Fruit fly (Drosophila melanogaster): ENCODE results near the gene CG5498.

CG5498 gene

DNA sequence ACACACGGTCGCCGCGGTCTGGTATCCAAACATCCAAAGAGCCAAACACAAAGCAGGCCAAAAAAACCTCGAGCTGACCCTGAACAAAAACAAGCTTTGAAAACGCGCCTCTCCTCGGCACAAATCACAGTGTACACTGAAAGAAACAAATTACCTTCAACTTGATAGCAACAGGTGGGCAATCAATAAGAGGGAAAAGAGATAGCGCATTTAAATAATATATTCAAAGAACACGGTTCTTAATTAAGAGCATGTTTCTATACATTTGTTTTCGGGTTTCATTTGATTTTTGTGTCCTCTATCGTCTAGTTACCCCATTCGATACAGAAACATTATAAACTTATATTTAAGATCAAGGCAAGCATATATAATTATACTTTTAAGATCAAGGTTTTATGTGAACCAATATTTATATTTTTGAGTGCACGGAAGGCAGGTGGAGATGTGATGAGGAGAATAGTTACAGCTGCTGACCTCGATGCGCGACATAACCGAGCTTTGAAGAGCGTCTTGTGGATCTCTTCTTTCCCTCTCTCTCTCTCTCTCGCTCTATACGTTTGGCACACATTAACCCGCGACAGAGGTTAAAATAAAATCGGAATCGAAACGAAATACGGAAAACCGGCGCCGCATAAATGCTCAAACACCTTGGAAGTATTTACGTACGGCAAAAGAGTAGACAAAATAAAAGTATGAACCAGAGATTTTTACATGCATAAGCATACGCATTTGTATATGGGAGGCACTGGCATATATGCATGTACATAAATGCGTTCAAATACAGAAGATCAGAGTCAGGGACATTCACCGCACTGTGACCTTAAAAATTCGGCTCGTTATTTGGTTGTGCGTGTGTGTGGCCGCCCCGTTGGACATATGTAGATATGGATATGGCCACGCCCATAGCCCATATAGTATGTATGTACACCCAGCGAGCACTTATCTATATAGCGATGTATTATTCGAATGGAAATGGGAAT lies 14.6 kb upstream of the CG5498 start (continued):
- TF ChIP-seq CG3919 (GFP tag; optimal IDR thresholded peaks at IDR 0.05) (peak; percentile 84), cyc (GFP tag; optimal IDR thresholded peaks at IDR 0.05) (peak; percentile 59), eg (GFP tag; IDR thresholded peaks at IDR 0.05) (peak; percentile 77), CG34406 (GFP tag; optimal IDR thresholded peaks at IDR 0.05) (peak; percentile 80), Lpt (GFP tag; optimal IDR thresholded peaks at IDR 0.05) (peak; percentile 84), Blimp-1 (GFP tag; optimal IDR thresholded peaks at IDR 0.05) (no peak), Hr4 (GFP tag; optimal IDR thresholded peaks at IDR 0.05) (peak; percentile 88), CG11902 (GFP tag; optimal IDR thresholded peaks at IDR 0.05) (peak; percentile 62), dac (GFP tag; optimal IDR thresholded peaks at IDR 0.05) (peak; percentile 82), Eip78C (GFP tag) (peak; percentile 95), CG6163 (GFP tag; IDR thresholded peaks at IDR 0.05) (peak; percentile 64), CG9139 (GFP tag; optimal IDR thresholded peaks at IDR 0.05) (peak; percentile 12), salr (GFP tag; optimal IDR thresholded peaks at IDR 0.05) (peak; percentile 34 to 85), CG6854 (GFP tag; optimal IDR thresholded peaks at IDR 0.05) (peak; percentile 2), CG10631 (GFP tag; optimal IDR thresholded peaks at IDR 0.05) (peak; percentile 82), CG7368 (GFP tag; optimal IDR thresholded peaks at IDR 0.05) (peak; percentile 74), fd85E (GFP tag; optimal IDR thresholded peaks at IDR 0.05) (peak; percentile 2), net (GFP tag; optimal IDR thresholded peaks at IDR 0.05) (peak; percentile 81), CG1621 (tag; optimal IDR thresholded peaks at IDR 0.05) (peak; percentile 39), CG4318 (GFP tag; optimal IDR thresholded peaks at IDR 0.05) (peak; percentile 88), Gug (GFP tag; IDR thresholded peaks at IDR 0.05) (peak; percentile 52; the same call in 1 of the 2 replicates), CG8119 (GFP tag; IDR thresholded peaks at IDR 0.05) (peak; percentile 76), Smox (GFP tag; optimal IDR thresholded peaks at IDR 0.05) (peak; percentile 75)

DNA sequence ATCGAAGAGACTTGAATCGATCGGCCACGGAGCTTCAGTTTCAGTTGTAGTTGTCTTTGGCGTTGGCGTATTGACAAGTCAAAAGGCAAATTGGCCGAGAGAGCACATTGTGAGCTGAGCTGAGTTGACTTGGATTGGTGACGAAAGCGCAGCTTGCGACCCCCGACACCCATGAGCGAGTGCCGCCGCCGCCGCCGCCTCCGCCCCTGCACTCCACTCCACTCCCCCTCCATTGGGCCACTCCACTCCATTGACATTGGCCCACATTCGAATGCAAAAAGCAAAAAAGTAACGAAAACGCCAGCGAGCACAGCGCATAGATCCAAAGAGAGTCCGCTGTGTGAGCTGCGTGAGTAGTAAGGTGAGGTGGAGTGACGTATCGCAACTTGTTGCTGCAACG lies 13.9 kb upstream of the CG5498 start:
- TF ChIP-seq Blimp-1 (GFP tag; optimal IDR thresholded peaks at IDR 0.05) = no peak
- TF ChIP-seq Met (GFP tag; optimal IDR thresholded peaks at IDR 0.05) = no peak
- TF ChIP-seq CG3919 (GFP tag; optimal IDR thresholded peaks at IDR 0.05) = no peak
- no peak for TF ChIP-seq dac (GFP tag; optimal IDR thresholded peaks at IDR 0.05)
- no peak for TF ChIP-seq salr (GFP tag; optimal IDR thresholded peaks at IDR 0.05)
- TF ChIP-seq CG1621 (tag; optimal IDR thresholded peaks at IDR 0.05) = no peak
- no peak for TF ChIP-seq CG8119 (GFP tag; IDR thresholded peaks at IDR 0.05)
- no peak for TF ChIP-seq CG34406 (GFP tag; optimal IDR thresholded peaks at IDR 0.05)
- no peak for TF ChIP-seq topi (GFP tag; optimal IDR thresholded peaks at IDR 0.05)
- TF ChIP-seq CG3032 (tag; optimal IDR thresholded peaks at IDR 0.05) = no peak
- TF ChIP-seq Eip78C (GFP tag) = no peak

DNA sequence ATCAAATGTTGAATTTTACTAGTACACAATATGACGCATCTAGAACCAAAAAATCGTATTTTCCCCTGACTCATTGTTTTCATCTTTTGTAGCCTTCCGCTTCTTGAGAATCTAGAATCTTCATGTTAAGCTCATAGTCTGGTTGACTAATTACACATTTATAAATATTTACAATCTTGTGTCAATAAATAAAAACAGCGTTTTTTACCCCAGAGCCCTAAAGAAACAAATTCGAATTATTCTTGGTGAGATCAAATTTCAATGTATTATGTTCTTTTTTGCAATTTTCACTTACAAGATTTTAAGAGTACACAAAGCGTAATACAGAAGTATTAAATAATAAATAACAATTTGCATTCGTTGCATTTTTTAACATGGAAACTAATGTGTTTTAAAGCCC lies 12.1 kb upstream of the CG5498 start:
- no peak for TF ChIP-seq Eip93F (GFP tag; optimal IDR thresholded peaks at IDR 0.05)
- peak; percentile 39 for TF ChIP-seq fkh (GFP tag; optimal IDR thresholded peaks at IDR 0.05)

DNA sequence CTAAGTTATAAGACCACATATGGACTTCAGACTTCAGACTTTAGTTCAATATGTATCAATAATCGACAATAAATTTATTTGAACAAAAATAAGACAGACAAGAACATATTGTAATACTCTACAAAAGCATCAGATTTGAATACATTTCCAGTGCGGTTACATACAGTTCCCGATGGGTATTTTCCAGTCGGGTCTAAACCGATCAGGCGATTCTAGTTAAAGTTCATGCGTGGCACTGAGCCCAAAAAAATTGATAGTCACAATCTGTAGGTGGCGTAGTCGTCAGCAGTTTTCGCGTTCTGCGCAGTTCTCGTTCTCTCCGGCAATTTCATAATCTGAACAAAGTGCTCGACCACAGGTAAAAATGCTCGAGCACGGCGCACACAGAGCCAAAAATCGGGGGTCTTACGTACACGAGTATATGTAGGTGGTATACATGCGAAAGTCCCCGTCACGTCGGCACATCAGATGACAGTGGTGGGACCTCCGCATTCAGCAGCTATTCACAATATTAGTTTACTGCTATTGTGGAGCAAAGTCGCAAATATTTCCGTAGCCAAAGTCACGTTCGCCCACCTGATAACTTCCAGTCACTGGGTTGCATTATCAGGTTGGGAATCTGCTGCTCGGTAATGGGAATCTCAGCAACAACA lies 11.5 kb upstream of the CG5498 start:
- TF ChIP-seq CG32006 (GFP tag; optimal IDR thresholded peaks at IDR 0.05) = no peak
- TF ChIP-seq acj6 (GFP tag; optimal IDR thresholded peaks at IDR 0.05) = no peak
- TF ChIP-seq net (GFP tag; optimal IDR thresholded peaks at IDR 0.05) = no peak
- TF ChIP-seq CG16779 (tag; optimal IDR thresholded peaks at IDR 0.05) = no peak
- TF ChIP-seq CG8119 (GFP tag; IDR thresholded peaks at IDR 0.05) = no peak
- no peak for TF ChIP-seq CG8632 (GFP tag; optimal IDR thresholded peaks at IDR 0.05)
- no peak for TF ChIP-seq Hr38 (GFP tag; optimal IDR thresholded peaks at IDR 0.05)
- no peak for TF ChIP-seq Smox (GFP tag; optimal IDR thresholded peaks at IDR 0.05)
- TF ChIP-seq ss (GFP tag; optimal IDR thresholded peaks at IDR 0.05) = no peak
- TF ChIP-seq achi (GFP tag; optimal IDR thresholded peaks at IDR 0.05) = no peak
- TF ChIP-seq fkh (GFP tag; optimal IDR thresholded peaks at IDR 0.05) = no peak
- TF ChIP-seq Sox14 (GFP tag; optimal IDR thresholded peaks at IDR 0.05) = peak; percentile 11
- TF ChIP-seq CG11902 (GFP tag; optimal IDR thresholded peaks at IDR 0.05) = no peak
- no peak for TF ChIP-seq salr (GFP tag; optimal IDR thresholded peaks at IDR 0.05)
- TF ChIP-seq fd59A (GFP tag; optimal IDR thresholded peaks at IDR 0.05) = no peak
- TF ChIP-seq Eip93F (GFP tag; optimal IDR thresholded peaks at IDR 0.05) = peak; percentile 5
- TF ChIP-seq Sox15 (GFP tag; optimal IDR thresholded peaks at IDR 0.05) = no peak
- TF ChIP-seq topi (GFP tag; optimal IDR thresholded peaks at IDR 0.05) = peak; percentile 26
- no peak for TF ChIP-seq CG15336 (GFP tag; IDR thresholded peaks at IDR 0.05)
- TF ChIP-seq CG6276 (GFP tag; optimal IDR thresholded peaks at IDR 0.05) = no peak
- no peak for TF ChIP-seq CG31627 (GFP tag; optimal IDR thresholded peaks at IDR 0.05)
- TF ChIP-seq CG11294 (GFP tag; IDR thresholded peaks at IDR 0.05) = no peak
- no peak for TF ChIP-seq CG10631 (GFP tag; optimal IDR thresholded peaks at IDR 0.05)
- TF ChIP-seq fd85E (GFP tag; optimal IDR thresholded peaks at IDR 0.05) = no peak
- TF ChIP-seq Met (GFP tag; optimal IDR thresholded peaks at IDR 0.05) = peak; percentile 39
